Fruit fly (Drosophila melanogaster) ovary, adult (tissue): ENCODE measurements around the gene CG33784.

Experiments
- CG17801 ChIP-seq: fragments of 200-800 bp; optimal IDR thresholded peaks from 2 replicates; lab custom pipeline; 2019; ENCODE audit warnings: missing biosample characterization, mild to moderate bottlenecking, missing genetic modification characterization, moderate library complexity; ENCODE audit not compliant: partially characterized antibody

Gene CG33784

DNA sequence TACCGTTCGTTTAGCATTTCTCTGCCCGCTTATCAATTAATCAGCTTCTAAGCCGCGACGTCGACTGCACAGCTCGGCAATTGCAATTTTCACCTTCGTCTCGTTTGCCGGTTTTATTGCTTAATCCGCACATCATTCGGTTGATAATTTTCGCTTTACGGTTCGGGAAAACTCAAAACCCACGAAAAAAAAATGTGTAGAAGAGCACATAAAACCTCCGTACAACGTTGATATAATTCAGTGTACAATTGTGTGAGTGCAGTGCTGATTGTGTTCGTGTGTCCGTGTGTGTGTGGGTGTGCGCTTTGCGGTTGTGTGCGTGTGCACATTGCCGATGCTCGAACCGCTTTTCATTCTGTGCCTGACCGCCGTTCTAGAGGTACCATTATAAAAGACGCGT is 44.5 kb downstream of the CG33784 start, which contains the start of gene CAH7:
TSS of gene CAH7 (plus strand) at position 43 of the 400 bp plus-strand sequence.
- no peak for TF ChIP-seq CG17801 (GFP tag; lab: Kevin White, UChicago)

DNA sequence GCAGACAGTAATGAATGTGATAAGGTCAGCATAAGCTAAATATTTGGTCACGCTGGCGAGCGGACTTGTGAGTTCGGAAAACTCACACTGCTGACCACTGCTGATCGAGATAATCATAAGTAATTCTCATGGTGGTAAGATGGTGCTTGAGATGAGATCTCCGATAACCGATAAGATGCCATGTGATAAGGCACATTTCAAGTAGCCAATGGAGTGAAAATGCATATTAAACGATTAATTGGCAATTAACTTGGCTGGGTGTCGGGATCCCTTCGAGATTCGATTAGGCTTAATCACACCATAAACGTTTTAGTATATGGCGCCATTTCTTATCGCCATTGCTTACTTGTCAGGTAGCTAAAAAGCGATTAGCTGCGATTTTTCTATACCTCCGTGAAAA is 46.0 kb downstream of the CG33784 start:
- TF ChIP-seq CG17801 (GFP tag; lab: Kevin White, UChicago): no peak

DNA sequence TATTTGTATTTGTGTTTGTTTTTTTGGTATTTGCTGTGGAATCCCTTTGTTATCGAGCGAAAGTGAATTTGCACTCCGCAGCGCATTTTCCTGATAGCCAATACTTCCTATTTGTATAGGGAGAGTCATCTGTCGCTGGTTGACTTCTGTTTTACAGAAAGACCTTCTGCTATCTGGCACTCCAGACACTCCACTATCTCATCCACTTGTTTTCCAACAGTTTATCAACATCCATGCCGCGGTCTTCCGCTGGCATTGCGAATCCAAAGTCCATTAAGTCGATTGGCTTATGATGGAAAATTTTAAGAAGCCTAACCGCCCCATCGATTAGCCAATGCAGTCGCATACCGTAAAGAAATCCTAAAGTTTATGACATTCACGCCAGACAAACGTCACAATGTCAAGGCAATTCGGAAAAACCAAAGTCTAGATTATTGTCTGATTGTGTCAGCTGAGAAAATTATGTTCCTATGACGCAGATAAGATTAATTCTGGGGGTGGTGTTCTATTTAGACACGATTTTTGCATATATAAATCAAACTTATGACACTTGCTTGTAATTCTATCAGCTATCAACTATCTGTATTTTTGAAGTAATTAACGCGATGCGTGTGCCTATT is 47.3 kb downstream of the CG33784 start:
- TF ChIP-seq CG17801 (GFP tag; lab: Kevin White, UChicago): no peak

DNA sequence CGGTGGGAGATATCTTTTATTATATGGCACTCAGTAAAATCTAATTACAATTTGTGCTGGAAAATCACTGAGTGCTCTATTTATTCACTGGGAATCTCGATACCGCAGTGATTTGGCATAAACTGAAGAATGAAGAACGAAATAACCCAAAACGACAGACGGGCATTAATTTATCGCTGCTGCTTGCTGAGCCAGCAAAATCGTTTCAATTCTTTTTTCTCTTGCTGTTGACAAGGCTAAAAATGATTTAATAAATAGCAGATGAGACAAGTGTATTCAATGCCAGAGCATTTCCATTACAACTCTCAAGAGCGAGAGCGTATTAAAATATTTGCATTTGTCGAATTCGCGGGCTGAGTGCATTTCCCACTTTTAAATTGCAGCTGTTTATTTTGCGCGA is 48.1 kb downstream of the CG33784 start:
- TF ChIP-seq CG17801 (GFP tag; lab: Kevin White, UChicago): no peak
